Worm (Caenorhabditis elegans) whole organism, L4 larva: Measurements from ENCODE around the gene pbo-6.

Experiments used
- D1046.2 ChIP-seq: fragments of 200-800 bp; sonication (Bioruptor generic); IDR thresholded peaks from 2 replicates; pipeline ENCODE4 v1.3.6; 2022; ENCODE audit warnings: missing genetic modification characterization, missing compliant biosample characterization
- F10B5.3 ChIP-seq: sonication (generic microtip); optimal IDR thresholded peaks from 2 replicates; lab custom pipeline; 2016; ENCODE audit warnings: mild to moderate bottlenecking, missing genetic modification characterization, missing compliant biosample characterization
- F37D6.2 ChIP-seq: sonication (generic microtip); optimal IDR thresholded peaks from 2 replicates; lab custom pipeline; 2016; ENCODE audit warnings: mild to moderate bottlenecking, missing genetic modification characterization, missing compliant biosample characterization
- T20F7.1 ChIP-seq: fragments of 200-800 bp; sonication (Bioruptor generic); optimal IDR thresholded peaks from 2 replicates; lab custom pipeline; 2018; ENCODE audit warnings: mild to moderate bottlenecking, missing genetic modification characterization, missing compliant biosample characterization
- T26A8.4 ChIP-seq: fragments of 200-800 bp; sonication (Bioruptor generic); IDR thresholded peaks from 2 replicates; pipeline ENCODE4 v1.3.6; 2022; ENCODE audit warnings: missing genetic modification characterization, missing compliant biosample characterization
- Y48G9A.11 ChIP-seq: fragments of 200-800 bp; sonication (Bioruptor generic); IDR thresholded peaks from 2 replicates; pipeline ENCODE4 v1.3.6; 2022; ENCODE audit warnings: missing genetic modification reagents, missing genetic modification characterization, missing compliant biosample characterization
- aha-1 ChIP-seq: fragments of 150-350 bp; peaks from one replicate; lab custom pipeline; 2014; ENCODE audit warnings: missing biosample characterization, missing genetic modification characterization
- arid-1 ChIP-seq: fragments of 200-800 bp; sonication (Bioruptor generic); conservative IDR thresholded peaks from 2 replicates; pipeline ENCODE4 v1.3.6; 2022; ENCODE audit warnings: missing genetic modification reagents, missing genetic modification characterization, missing compliant biosample characterization
- ceh-20 ChIP-seq: fragments of 200-800 bp; sonication (Bioruptor generic); IDR thresholded peaks from 2 replicates; pipeline ENCODE4 v1.3.6; 2022; ENCODE audit warnings: missing genetic modification reagents, missing genetic modification characterization, missing compliant biosample characterization
- ceh-44 ChIP-seq: fragments of 200-800 bp; sonication (Bioruptor generic); IDR thresholded peaks from 2 replicates; pipeline ENCODE4 v1.3.6; 2022; ENCODE audit warnings: missing genetic modification reagents, missing genetic modification characterization, missing compliant biosample characterization
- daf-16 ChIP-seq, 3 experiments: sonication (generic microtip); optimal IDR thresholded peaks; 2 replicates each; lab custom pipeline; 2016 to 2017; ENCODE audit warnings: missing genetic modification characterization in 3 of 3, missing genetic modification reagents in 3 of 3, mild to moderate bottlenecking in 2 of 3, missing compliant biosample characterization in 2 of 3, missing biosample characterization in 1 of 3, moderate library complexity in 1 of 3
- dmd-6 ChIP-seq: fragments of 200-800 bp; sonication (Bioruptor generic); IDR thresholded peaks from 2 replicates; pipeline ENCODE4 v1.3.6; 2022; ENCODE audit warnings: missing genetic modification reagents, missing genetic modification characterization, missing compliant biosample characterization
- dpl-1 ChIP-seq: fragments of 150-350 bp; optimal IDR thresholded peaks from 2 replicates; lab custom pipeline; 2014; ENCODE audit warnings: missing biosample characterization, missing genetic modification reagents, missing genetic modification characterization
- dve-1 ChIP-seq: sonication (generic microtip); optimal IDR thresholded peaks from 2 replicates; lab custom pipeline; 2017; ENCODE audit warnings: antibody characterized with exemption, mild to moderate bottlenecking, missing genetic modification characterization, missing compliant biosample characterization; ENCODE audit not compliant: insufficient read depth
- hif-1 ChIP-seq, 2 experiments: sonication (generic microtip); optimal IDR thresholded peaks; 2 replicates each; lab custom pipeline; 2016 to 2017; ENCODE audit warnings: missing compliant biosample characterization in 2 of 2, missing genetic modification characterization in 2 of 2, missing genetic modification reagents in 2 of 2, missing genotype in 2 of 2, mild to moderate bottlenecking in 1 of 2
- hlh-11 ChIP-seq: fragments of 200-800 bp; sonication (Bioruptor generic); optimal IDR thresholded peaks from 2 replicates; lab custom pipeline; 2018; ENCODE audit warnings: mild to moderate bottlenecking, missing genetic modification characterization, missing compliant biosample characterization
- hlh-30 ChIP-seq: sonication (generic microtip); optimal IDR thresholded peaks from 2 replicates; lab custom pipeline; 2017; ENCODE audit warnings: antibody characterized with exemption, mild to moderate bottlenecking, missing genetic modification characterization, missing compliant biosample characterization; ENCODE audit not compliant: insufficient read depth
- hmg-1.1 ChIP-seq: fragments of 200-800 bp; sonication (Bioruptor generic); IDR thresholded peaks from 2 replicates; pipeline ENCODE4 v1.3.6; 2022; ENCODE audit warnings: missing genetic modification reagents, missing genetic modification characterization, missing compliant biosample characterization
- lin-1 ChIP-seq: fragments of 200-800 bp; sonication (Bioruptor generic); IDR thresholded peaks from 2 replicates; pipeline ENCODE4 v1.3.6; 2022; ENCODE audit warnings: missing genetic modification reagents, missing genetic modification characterization, missing compliant biosample characterization
- lin-13 ChIP-seq: fragments of 150-350 bp; optimal IDR thresholded peaks from 2 replicates; lab custom pipeline; 2014; ENCODE audit warnings: missing biosample characterization, missing genetic modification reagents, missing genetic modification characterization
- lin-38 ChIP-seq: fragments of 200-800 bp; sonication (Bioruptor generic); IDR thresholded peaks from 2 replicates; pipeline ENCODE4 v1.3.6; 2022; ENCODE audit warnings: missing genetic modification reagents, missing genetic modification characterization, missing compliant biosample characterization
- madf-9 ChIP-seq: fragments of 200-800 bp; sonication (Bioruptor generic); conservative IDR thresholded peaks from 2 replicates; pipeline ENCODE4 v1.3.6; 2022; ENCODE audit warnings: missing genetic modification reagents, missing genetic modification characterization, missing compliant biosample characterization
- mdl-1 ChIP-seq, 2 experiments: fragments of 150-350 bp in 1 of 2; sonication (generic microtip) in 1 of 2; optimal IDR thresholded peaks; 2 replicates each; lab custom pipeline; 2014 to 2017; ENCODE audit warnings: missing biosample characterization in 2 of 2, missing genetic modification characterization in 2 of 2
- mep-1 ChIP-seq: fragments of 150-350 bp; sonication (generic microtip); optimal IDR thresholded peaks from 3 replicates; lab custom pipeline; 2014; ENCODE audit warnings: missing biosample characterization, missing genetic modification characterization
- mes-2 ChIP-seq: sonication (generic microtip); optimal IDR thresholded peaks from 2 replicates; lab custom pipeline; 2016; ENCODE audit warnings: missing genotype, mild to moderate bottlenecking, missing genetic modification characterization, missing compliant biosample characterization; ENCODE audit not compliant: poor library complexity, severe bottlenecking
- mxl-2 ChIP-seq: fragments of 200-800 bp; sonication (Bioruptor generic); conservative IDR thresholded peaks from 2 replicates; pipeline ENCODE4 v1.3.6; 2022; ENCODE audit warnings: missing genetic modification reagents, missing genetic modification characterization, missing compliant biosample characterization
- mxl-3 ChIP-seq: fragments of 200-800 bp; sonication (Bioruptor generic); optimal IDR thresholded peaks from 2 replicates; lab custom pipeline; 2018; ENCODE audit warnings: mild to moderate bottlenecking, missing genetic modification characterization, missing compliant biosample characterization
- nhr-11 ChIP-seq: fragments of 150-350 bp; optimal IDR thresholded peaks from 2 replicates; lab custom pipeline; 2014; ENCODE audit warnings: missing biosample characterization, missing genetic modification characterization
- nhr-25 ChIP-seq: sonication (generic microtip); optimal IDR thresholded peaks from 2 replicates; lab custom pipeline; 2017; ENCODE audit warnings: missing genetic modification characterization, mild to moderate bottlenecking, missing compliant biosample characterization, antibody characterized with exemption, moderate library complexity, borderline replicate concordance; ENCODE audit not compliant: insufficient read depth
- nhr-28 ChIP-seq: fragments of 150-350 bp; optimal IDR thresholded peaks from 2 replicates; lab custom pipeline; 2014; ENCODE audit warnings: missing biosample characterization, missing genetic modification characterization
- nhr-6 ChIP-seq: fragments of 150-350 bp; optimal IDR thresholded peaks from 2 replicates; lab custom pipeline; 2014; ENCODE audit warnings: missing biosample characterization, missing genetic modification characterization
- nhr-77 ChIP-seq: fragments of 150-350 bp; optimal IDR thresholded peaks from 2 replicates; lab custom pipeline; 2014; ENCODE audit warnings: missing biosample characterization, missing genetic modification characterization
- pqm-1 ChIP-seq: sonication (generic microtip); optimal IDR thresholded peaks from 2 replicates; lab custom pipeline; 2017; ENCODE audit warnings: missing biosample characterization, missing genetic modification characterization
- rbr-2 ChIP-seq: sonication (generic microtip); optimal IDR thresholded peaks from 2 replicates; lab custom pipeline; 2016; ENCODE audit warnings: missing genotype, missing genetic modification characterization, missing compliant biosample characterization
- set-16 ChIP-seq: fragments of 200-800 bp; sonication (Bioruptor generic); IDR thresholded peaks from 2 replicates; pipeline ENCODE4 v1.3.6; 2022; ENCODE audit warnings: missing genetic modification reagents, missing genetic modification characterization, missing compliant biosample characterization
- snpc-1.2 ChIP-seq: fragments of 200-800 bp; sonication (Bioruptor generic); IDR thresholded peaks from 2 replicates; pipeline ENCODE4 v1.3.6; 2022; ENCODE audit warnings: missing genetic modification reagents, missing genetic modification characterization, missing compliant biosample characterization
- tra-1 ChIP-seq: fragments of 200-800 bp; sonication (Bioruptor generic); IDR thresholded peaks from 2 replicates; pipeline ENCODE4 v1.3.6; 2022; ENCODE audit warnings: missing genetic modification reagents, missing genetic modification characterization, missing compliant biosample characterization
- unc-130 ChIP-seq: sonication (generic microtip); optimal IDR thresholded peaks from 2 replicates; lab custom pipeline; 2016; ENCODE audit warnings: missing genetic modification reagents, missing genetic modification characterization, missing compliant biosample characterization
- unc-62 ChIP-seq, 3 experiments: fragments of 150-350 bp in 1 of 3; sonication (generic microtip); optimal IDR thresholded peaks in 2 of 3; peaks in 1 of 3; 1 replicate in 1 of 3; 2 replicates in 2 of 3; lab custom pipeline; 2014 to 2017; ENCODE audit warnings: missing biosample characterization in 3 of 3, missing genetic modification characterization in 3 of 3, missing genetic modification reagents in 3 of 3, missing genotype in 1 of 3
- vab-7 ChIP-seq: fragments of 200-800 bp; sonication (Bioruptor generic); IDR thresholded peaks from 2 replicates; pipeline ENCODE4 v1.3.6; 2022; ENCODE audit warnings: missing genetic modification reagents, missing genetic modification characterization, missing compliant biosample characterization
- zfp-2 ChIP-seq: sonication (generic microtip); optimal IDR thresholded peaks from 2 replicates; lab custom pipeline; 2016; ENCODE audit warnings: mild to moderate bottlenecking, missing genetic modification characterization, missing compliant biosample characterization
- zip-11 ChIP-seq: fragments of 200-800 bp; sonication (Bioruptor generic); IDR thresholded peaks from 2 replicates; pipeline ENCODE4 v1.3.6; 2022; ENCODE audit warnings: missing genetic modification characterization, missing compliant biosample characterization
- ztf-7 ChIP-seq: fragments of 150-350 bp; optimal IDR thresholded peaks from 2 replicates; lab custom pipeline; 2014; ENCODE audit warnings: missing biosample characterization, missing genetic modification characterization

pbo-6 gene

ce11 chrX:17390531-17390930 lies 38.3 kb upstream of the pbo-6 start:
- TF ChIP-seq unc-62 (GFP tag; optimal IDR thresholded peaks at IDR 0.05 in 1 of 2; lab: Kevin White, UChicago) (peak in 1 of 2 experiments; percentile 96), unc-62 (tag; optimal IDR thresholded peaks at IDR 0.05; lab: Kevin White, UChicago) (no peak), set-16 (GFP tag; lab: Robert Waterston, UW) (peak; percentile 43), lin-38 (GFP tag; lab: Robert Waterston, UW) (no peak), dmd-6 (no peak), D1046.2 (GFP tag; lab: Robert Waterston, UW) (no peak)

DNA sequence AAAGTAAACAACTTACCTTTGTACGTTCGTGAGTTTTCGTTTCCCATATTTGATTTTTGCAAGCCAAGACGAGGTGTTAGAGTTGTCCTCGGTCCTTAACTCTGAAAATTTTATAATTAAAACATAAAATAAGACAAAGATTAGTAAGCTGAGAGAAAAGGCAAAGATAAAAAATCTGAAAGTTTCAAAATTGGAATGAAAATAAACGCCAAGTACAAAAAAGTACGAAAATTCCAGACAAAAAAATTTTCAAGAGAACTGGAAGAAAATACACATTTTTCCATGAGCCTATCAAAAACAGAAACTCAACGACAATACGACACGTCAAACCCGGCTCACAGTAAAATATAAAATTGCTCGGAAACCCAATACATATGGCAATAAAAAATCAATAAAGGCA lies 37.3 kb upstream of the pbo-6 start, which contains the start of gene F10D7.5:
Gene F10D7.5 (minus strand): TSS at position 101 of the 400 bp plus-strand sequence.
- TF ChIP-seq Y48G9A.11 (GFP tag; lab: Robert Waterston, UW) (no peak), zfp-2 (tag; lab: Kevin White, UChicago) (no peak), vab-7 (GFP tag; lab: Robert Waterston, UW) (no peak), F10B5.3 (tag; lab: Kevin White, UChicago) (no peak)

ce11 chrX:17392182-17392581 lies 36.7 kb upstream of the pbo-6 start:
- TF ChIP-seq mdl-1 (tag; optimal IDR thresholded peaks at IDR 0.05; lab: Kevin White, UChicago) (peak in 1 of 2 experiments; percentile 70), nhr-6 (tag; lab: Kevin White, UChicago) (peak; percentile 49), lin-13 (GFP tag; lab: Kevin White, UChicago) (peak; percentile 32), F37D6.2 (tag; lab: Kevin White, UChicago) (no peak), hif-1 (tag; optimal IDR thresholded peaks at IDR 0.05; lab: Kevin White, UChicago) (peak in 1 of 2 experiments; percentile 39), zip-11 (no peak), hlh-11 (tag; lab: Kevin White, UChicago) (peak; percentile 68), daf-16 (GFP tag; optimal IDR thresholded peaks at IDR 0.05; lab: Kevin White, UChicago) (peak in 1 of 2 experiments; percentile 33), daf-16 (tag; optimal IDR thresholded peaks at IDR 0.05; lab: Kevin White, UChicago) (peak; percentile 55), ceh-20 (GFP tag; lab: Robert Waterston, UW) (peak; percentile 46; the same call in 1 of the 2 replicates), tra-1 (GFP tag; lab: Robert Waterston, UW) (peak; percentile 69; the same call in 1 of the 2 replicates), aha-1 (tag; lab: Kevin White, UChicago) (peak; percentile 87), unc-62 (GFP tag; optimal IDR thresholded peaks at IDR 0.05 in 1 of 2; lab: Kevin White, UChicago) (peak in 1 of 2 experiments; percentile 76), unc-62 (tag; optimal IDR thresholded peaks at IDR 0.05; lab: Kevin White, UChicago) (no peak), nhr-25 (tag; lab: Kevin White, UChicago) (peak; percentile 40), nhr-77 (tag; lab: Kevin White, UChicago) (peak; percentile 52), dmd-6 (peak; percentile 70), snpc-1.2 (GFP tag; lab: Robert Waterston, UW) (no peak), nhr-28 (peak; percentile 73), mxl-2 (GFP tag; lab: Robert Waterston, UW) (no peak), dpl-1 (GFP tag; lab: Kevin White, UChicago) (peak; percentile 50), lin-38 (GFP tag; lab: Robert Waterston, UW) (peak; percentile 96), unc-130 (GFP tag; lab: Kevin White, UChicago) (no peak), mes-2 (tag; lab: Kevin White, UChicago) (peak; percentile 81), T26A8.4 (0 out of 2 replicates have a peak, but pooled peaks have one; percentile 18), mxl-3 (peak; percentile 66), ceh-44 (GFP tag; lab: Robert Waterston, UW) (no peak), lin-1 (peak; percentile 54; the same call in 1 of the 2 replicates), madf-9 (GFP tag; lab: Robert Waterston, UW) (peak; percentile 27; the same call in 1 of the 2 replicates), pqm-1 (tag; lab: Kevin White, UChicago) (peak; percentile 37), mep-1 (peak; percentile 88), arid-1 (no peak), ztf-7 (tag; lab: Kevin White, UChicago) (peak; percentile 14), rbr-2 (tag; lab: Kevin White, UChicago) (peak; percentile 75), hmg-1.1 (peak; percentile 80), zfp-2 (tag; lab: Kevin White, UChicago) (no peak), T20F7.1 (GFP tag; lab: Kevin White, UChicago) (peak; percentile 24), dve-1 (tag; lab: Kevin White, UChicago) (peak; percentile 74), hlh-30 (tag; lab: Kevin White, UChicago) (peak; percentile 89), nhr-11 (tag; lab: Kevin White, UChicago) (peak; percentile 61)
